Fruit fly (Drosophila melanogaster): ENCODE results near the gene CG2698.
A peak's percentile ranks its signal among the peaks of the same experiment; 100 is the strongest.

The CG2698 gene

dm6 chr3R:7993506-7993905 lies 7.9 kb upstream of the CG2698 start (continued):
- TF ChIP-seq kay (GFP tag; optimal IDR thresholded peaks at IDR 0.05) = no peak
- peak; percentile 18 for TF ChIP-seq mirr (GFP tag; optimal IDR thresholded peaks at IDR 0.05)
- TF ChIP-seq chinmo (GFP tag; IDR thresholded peaks at IDR 0.05; ENCODE audit: partially characterized antibody) = peak; percentile 85; the same call in 1 of the 4 replicates
- TF ChIP-seq sug (tag; optimal IDR thresholded peaks at IDR 0.05) = peak; percentile 27
- no peak for TF ChIP-seq tna (GFP tag; IDR thresholded peaks at IDR 0.05; ENCODE audit: partially characterized antibody)
- TF ChIP-seq ftz-f1 (GFP tag; optimal IDR thresholded peaks at IDR 0.05) = no peak
- no peak for TF ChIP-seq CG12155 (GFP tag; optimal IDR thresholded peaks at IDR 0.05)
- peak; percentile 15 to 70 for TF ChIP-seq Trl (optimal IDR thresholded peaks at IDR 0.05)
- no peak for TF ChIP-seq Trl (GFP tag; optimal IDR thresholded peaks at IDR 0.05)
- no peak for TF ChIP-seq pzg (GFP tag; optimal IDR thresholded peaks at IDR 0.05)
- no peak for TF ChIP-seq ap (GFP tag; IDR thresholded peaks at IDR 0.05)
- no peak for TF ChIP-seq CG10431 (GFP tag; optimal IDR thresholded peaks at IDR 0.05)
- TF ChIP-seq Opbp (GFP tag; IDR thresholded peaks at IDR 0.05; ENCODE audit: partially characterized antibody) = no peak
- TF ChIP-seq CG10366 (GFP tag; IDR thresholded peaks at IDR 0.05) = no peak
- peak in 1 of 2 experiments; percentile 39 for TF ChIP-seq crp (GFP tag; optimal IDR thresholded peaks at IDR 0.05)
- TF ChIP-seq lov (optimal IDR thresholded peaks at IDR 0.05) = no peak
- no peak for TF ChIP-seq lov (GFP tag; IDR thresholded peaks at IDR 0.05)
- peak; percentile 75 for TF ChIP-seq cg (GFP tag; optimal IDR thresholded peaks at IDR 0.05)
- TF ChIP-seq HmgD (GFP tag; optimal IDR thresholded peaks at IDR 0.05) = no peak
- no peak for TF ChIP-seq CG17359 (tag; optimal IDR thresholded peaks at IDR 0.05)
- TF ChIP-seq CG4820 (GFP tag; optimal IDR thresholded peaks at IDR 0.05) = no peak
- TF ChIP-seq Adf1 (GFP tag; IDR thresholded peaks at IDR 0.05) = no peak
- no peak for TF ChIP-seq CG11093 (GFP tag; IDR thresholded peaks at IDR 0.05)
- no peak for TF ChIP-seq CG5245 (GFP tag; optimal IDR thresholded peaks at IDR 0.05)
- TF ChIP-seq CG7357 (GFP tag; IDR thresholded peaks at IDR 0.05) = no peak
- no peak for TF ChIP-seq tio (GFP tag; optimal IDR thresholded peaks at IDR 0.05)
- TF ChIP-seq nom (GFP tag; optimal IDR thresholded peaks at IDR 0.05) = no peak
- TF ChIP-seq al (GFP tag; IDR thresholded peaks at IDR 0.05) = no peak
- no peak for TF ChIP-seq bbx (GFP tag; IDR thresholded peaks at IDR 0.05; ENCODE audit: partially characterized antibody)
- TF ChIP-seq CG12104 (GFP tag; optimal IDR thresholded peaks at IDR 0.05) = no peak
- TF ChIP-seq CG8281 (tag; optimal IDR thresholded peaks at IDR 0.05) = no peak
- TF ChIP-seq CG17361 (GFP tag; IDR thresholded peaks at IDR 0.05) = no peak
- peak; percentile 46 for TF ChIP-seq cwo (GFP tag; optimal IDR thresholded peaks at IDR 0.05)
- peak; percentile 10; the same call in 1 of the 3 replicates for TF ChIP-seq zen2 (GFP tag; IDR thresholded peaks at IDR 0.05; ENCODE audit: partially characterized antibody)
- TF ChIP-seq Bdp1 (GFP tag; optimal IDR thresholded peaks at IDR 0.05) = no peak
- 0 out of 2 replicates have a peak, but pooled peaks have one; percentile 9 for TF ChIP-seq Drgx (GFP tag; IDR thresholded peaks at IDR 0.05)
- TF ChIP-seq sens (GFP tag) = peak; percentile 68
- no peak for TF ChIP-seq toy (GFP tag; IDR thresholded peaks at IDR 0.05)
- no peak for TF ChIP-seq HLH3B (GFP tag; IDR thresholded peaks at IDR 0.05)
- no peak for TF ChIP-seq Usf (GFP tag; optimal IDR thresholded peaks at IDR 0.05)
- no peak for TF ChIP-seq lilli (GFP tag; optimal IDR thresholded peaks at IDR 0.05)
- no peak for TF ChIP-seq slbo (GFP tag; IDR thresholded peaks at IDR 0.05)
- TF ChIP-seq CG6813 (GFP tag; optimal IDR thresholded peaks at IDR 0.05) = no peak
- no peak for TF ChIP-seq Six4 (GFP tag; optimal IDR thresholded peaks at IDR 0.05)
- TF ChIP-seq en (GFP tag; optimal IDR thresholded peaks at IDR 0.05) = no peak

Data from whole organism, embryonic.